Fruit fly (Drosophila melanogaster) whole organism, adult: ENCODE measurements around the gene CG10428.

Source experiments
- CG33017 ChIP-seq: fragments of 200-800 bp; sonication (Bioruptor generic); optimal IDR thresholded peaks from 2 replicates; lab custom pipeline; 2018; ENCODE audit warnings: missing biosample characterization, mild to moderate bottlenecking, missing genetic modification characterization, moderate library complexity
- CG5204 ChIP-seq: fragments of 200-800 bp; sonication (Bioruptor generic); optimal IDR thresholded peaks from 2 replicates; lab custom pipeline; 2016; ENCODE audit warnings: missing biosample characterization, missing genetic modification characterization
- CG7101 ChIP-seq: fragments of 200-800 bp; sonication (Bioruptor generic); optimal IDR thresholded peaks from 2 replicates; lab custom pipeline; 2018; ENCODE audit warnings: missing biosample characterization, mild to moderate bottlenecking, missing genetic modification characterization, moderate library complexity
- Crg-1 ChIP-seq: fragments of 200-800 bp; sonication (Bioruptor generic); optimal IDR thresholded peaks from 2 replicates; lab custom pipeline; 2016; ENCODE audit warnings: missing biosample characterization, missing genetic modification characterization
- Mnt ChIP-seq: fragments of 200-800 bp; sonication (Bioruptor generic); optimal IDR thresholded peaks from 2 replicates; lab custom pipeline; 2016; ENCODE audit warnings: missing biosample characterization, mild to moderate bottlenecking, missing genetic modification characterization
- bab1 ChIP-seq: fragments of 200-800 bp; sonication (Bioruptor generic); optimal IDR thresholded peaks from 3 replicates; lab custom pipeline; 2019; ENCODE audit warnings: missing biosample characterization, mild to moderate bottlenecking, missing genetic modification characterization, moderate library complexity
- cic ChIP-seq: fragments of 200-800 bp; sonication (Bioruptor generic); optimal IDR thresholded peaks from 2 replicates; lab custom pipeline; 2017; ENCODE audit warnings: missing biosample characterization, mild to moderate bottlenecking, missing genetic modification characterization, moderate library complexity
- kay ChIP-seq: fragments of 200-800 bp; sonication (Bioruptor generic); peaks from one replicate; lab custom pipeline; 2016; ENCODE audit warnings: missing biosample characterization, missing genetic modification characterization, borderline replicate concordance
- ovo ChIP-seq: fragments of 200-800 bp; sonication (Bioruptor generic); optimal IDR thresholded peaks from 2 replicates; lab custom pipeline; 2016; ENCODE audit warnings: missing biosample characterization, missing genetic modification characterization
- tj ChIP-seq: fragments of 200-800 bp; sonication (Bioruptor generic); optimal IDR thresholded peaks from 3 replicates; lab custom pipeline; 2017; ENCODE audit warnings: missing biosample characterization, mild to moderate bottlenecking, missing genetic modification characterization, moderate library complexity

DNA sequence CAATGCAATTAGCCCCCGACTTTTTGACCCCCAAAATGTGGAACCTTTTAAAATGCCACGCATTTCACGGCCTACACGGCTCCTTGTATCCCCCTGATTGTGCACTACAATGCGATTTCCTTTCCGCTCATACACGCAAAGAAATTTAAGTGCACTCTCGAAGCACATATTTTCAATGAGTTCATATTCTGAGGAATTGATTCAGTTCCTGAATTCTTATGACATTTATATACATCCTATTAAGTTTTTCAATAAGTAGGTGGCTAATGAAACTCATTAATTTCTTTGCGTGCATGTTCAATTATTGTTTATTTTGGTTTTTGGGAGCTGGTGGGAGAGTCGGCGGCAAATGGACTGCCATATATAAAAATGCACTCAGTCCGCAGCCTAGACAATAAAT lies 49.4 kb upstream of the CG10428 start:
- no peak for TF ChIP-seq Crg-1 (GFP tag; lab: Kevin White, UChicago)
- no peak for TF ChIP-seq Mnt
- no peak for TF ChIP-seq kay
- no peak for TF ChIP-seq ovo (GFP tag; lab: Kevin White, UChicago)
- TF ChIP-seq tj: no peak
- TF ChIP-seq cic (GFP tag; lab: Kevin White, UChicago): no peak
- TF ChIP-seq CG33017 (tag; lab: Kevin White, UChicago): no peak
- TF ChIP-seq CG5204 (GFP tag; lab: Kevin White, UChicago): no peak
- no peak for TF ChIP-seq CG7101 (tag; lab: Kevin White, UChicago)
- no peak for TF ChIP-seq bab1 (GFP tag; lab: Kevin White, UChicago)
